Worm (Caenorhabditis elegans): Measurements from ENCODE around the gene dmsr-6.

DNA sequence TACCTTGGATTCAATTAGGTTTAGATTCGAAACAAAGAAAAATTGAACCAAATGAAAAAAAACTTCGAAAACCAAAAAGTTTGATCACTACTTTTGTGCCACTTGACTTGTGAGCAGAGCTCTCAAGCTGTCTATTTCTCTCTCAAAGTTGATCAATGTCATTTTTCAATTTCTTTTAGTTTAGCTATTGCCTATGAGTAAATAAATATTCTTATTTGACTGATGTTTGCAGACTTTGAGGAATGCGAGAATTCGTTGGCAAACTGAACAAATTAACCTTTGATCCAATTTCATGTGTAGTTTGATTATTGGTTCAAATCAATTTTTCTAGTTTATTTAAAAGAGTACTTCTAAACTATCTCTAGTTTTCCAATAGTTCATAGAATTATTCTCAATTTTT is 28.4 kb downstream of the dmsr-6 start:
- TF ChIP-seq zip-8 (tag; optimal IDR thresholded peaks at IDR 0.05) (no peak), unc-120 (tag; optimal IDR thresholded peaks at IDR 0.05; ENCODE audit: poor library complexity, severe bottlenecking) (no peak), hlh-1 (tag; optimal IDR thresholded peaks at IDR 0.05) (no peak), elt-3 (tag; optimal IDR thresholded peaks at IDR 0.05) (no peak), mep-1 (tag; optimal IDR thresholded peaks at IDR 0.05) (no peak)
